Fruit fly (Drosophila melanogaster): ENCODE data around the gene Cdep.

The Cdep gene

dm6 chr3R:4980069-4980797 is 69.9 kb downstream of the Cdep start (continued):
- no peak for TF ChIP-seq NC2α (GFP tag; optimal IDR thresholded peaks at IDR 0.05)
- peak; percentile 44 for TF ChIP-seq twi (tag; optimal IDR thresholded peaks at IDR 0.05)
- peak; percentile 58 for TF ChIP-seq abd-A (tag; optimal IDR thresholded peaks at IDR 0.05)
- peak; percentile 89; the same call in 1 of the 3 replicates for TF ChIP-seq CG2199 (GFP tag; IDR thresholded peaks at IDR 0.05)
- peak; percentile 69 for TF ChIP-seq Med (GFP tag)

dm6 chr3R:4981076-4981593 is 70.8 kb downstream of the Cdep start:
- TF ChIP-seq HHEX (GFP tag; optimal IDR thresholded peaks at IDR 0.05): no peak
- no peak for TF ChIP-seq Sry-δ (GFP tag; optimal IDR thresholded peaks at IDR 0.05)
- no peak for TF ChIP-seq Atf3 (GFP tag; optimal IDR thresholded peaks at IDR 0.05)
- no peak for TF ChIP-seq vvl (GFP tag; IDR thresholded peaks at IDR 0.05)
- no peak for TF ChIP-seq luna (GFP tag; optimal IDR thresholded peaks at IDR 0.05)
- no peak for TF ChIP-seq CG13894 (tag; optimal IDR thresholded peaks at IDR 0.05)
- no peak for TF ChIP-seq Dref (GFP tag; IDR thresholded peaks at IDR 0.05)
- TF ChIP-seq slp2 (GFP tag; optimal IDR thresholded peaks at IDR 0.05): no peak
- TF ChIP-seq Awh (GFP tag; IDR thresholded peaks at IDR 0.05): 0 out of 2 replicates have a peak, but pooled peaks have one; percentile 21
- no peak for TF ChIP-seq CG11398 (GFP tag; optimal IDR thresholded peaks at IDR 0.05)
- no peak for TF ChIP-seq CG1832 (GFP tag; optimal IDR thresholded peaks at IDR 0.05)
- peak; percentile 65 for TF ChIP-seq abd-A (tag; optimal IDR thresholded peaks at IDR 0.05)
- TF ChIP-seq CG3726 (GFP tag; IDR thresholded peaks at IDR 0.05): no peak
- TF ChIP-seq Deaf1 (tag; optimal IDR thresholded peaks at IDR 0.05): no peak
- no peak for TF ChIP-seq CG2875 (GFP tag; optimal IDR thresholded peaks at IDR 0.05)
- no peak for TF ChIP-seq lbe (GFP tag; optimal IDR thresholded peaks at IDR 0.05)
- no peak for TF ChIP-seq MESR4 (GFP tag; optimal IDR thresholded peaks at IDR 0.05)
- TF ChIP-seq pan (optimal IDR thresholded peaks at IDR 0.05): no peak
- no peak for TF ChIP-seq pan (GFP tag; optimal IDR thresholded peaks at IDR 0.05 in 1 of 2, IDR thresholded peaks at IDR 0.05 in 1 of 2)
- no peak for TF ChIP-seq CG11093 (GFP tag; IDR thresholded peaks at IDR 0.05)
- TF ChIP-seq CG17802 (tag; optimal IDR thresholded peaks at IDR 0.05): no peak
- TF ChIP-seq Adf1 (GFP tag; IDR thresholded peaks at IDR 0.05): no peak
- TF ChIP-seq CG2199 (GFP tag; IDR thresholded peaks at IDR 0.05): 0 out of 3 replicates have a peak, but pooled peaks have one; percentile 6
- TF ChIP-seq CHES-1-like (GFP tag; optimal IDR thresholded peaks at IDR 0.05): no peak
- TF ChIP-seq dysf (GFP tag; IDR thresholded peaks at IDR 0.05): no peak
- no peak for TF ChIP-seq Fer2 (tag; optimal IDR thresholded peaks at IDR 0.05)
- no peak for TF ChIP-seq salm (tag; optimal IDR thresholded peaks at IDR 0.05)
- TF ChIP-seq sna (GFP tag; IDR thresholded peaks at IDR 0.05; ENCODE audit: partially characterized antibody): no peak
- TF ChIP-seq twi (tag; optimal IDR thresholded peaks at IDR 0.05): peak; percentile 85
- TF ChIP-seq ash1 (GFP tag; optimal IDR thresholded peaks at IDR 0.05): no peak
- no peak for TF ChIP-seq Hr78 (GFP tag; optimal IDR thresholded peaks at IDR 0.05)
- no peak for TF ChIP-seq scrt (GFP tag; optimal IDR thresholded peaks at IDR 0.05)
- no peak for TF ChIP-seq CG4854 (GFP tag; optimal IDR thresholded peaks at IDR 0.05)
- no peak for TF ChIP-seq nau (GFP tag; optimal IDR thresholded peaks at IDR 0.05)
- no peak for TF ChIP-seq nerfin-1 (tag; optimal IDR thresholded peaks at IDR 0.05)
- TF ChIP-seq sc (optimal IDR thresholded peaks at IDR 0.05): no peak
- no peak for TF ChIP-seq sc (GFP tag; optimal IDR thresholded peaks at IDR 0.05)
- no peak for TF ChIP-seq D (optimal IDR thresholded peaks at IDR 0.05)
- TF ChIP-seq D (GFP tag; optimal IDR thresholded peaks at IDR 0.05): peak; percentile 33
- no peak for TF ChIP-seq CG3995 (GFP tag; optimal IDR thresholded peaks at IDR 0.05)
- TF ChIP-seq toy (GFP tag; IDR thresholded peaks at IDR 0.05): no peak
- peak; percentile 51 for TF ChIP-seq pros (GFP tag; optimal IDR thresholded peaks at IDR 0.05)
- TF ChIP-seq az2 (GFP tag; optimal IDR thresholded peaks at IDR 0.05): no peak
- no peak for TF ChIP-seq zfh1 (GFP tag; IDR thresholded peaks at IDR 0.05)
- TF ChIP-seq lola (GFP tag; optimal IDR thresholded peaks at IDR 0.05): no peak
